Worm (Caenorhabditis elegans) whole organism, mixed stage, embryonic: ENCODE measurements around the gene F53F1.6.

Experiments used
- M03D4.4 ChIP-seq: sonication (generic microtip); optimal IDR thresholded peaks from 2 replicates; lab custom pipeline; 2017; ENCODE audit warnings: mild to moderate bottlenecking, missing genetic modification characterization, missing compliant biosample characterization
- blmp-1 ChIP-seq: fragments of 150-350 bp; optimal IDR thresholded peaks from 2 replicates; lab custom pipeline; 2014; ENCODE audit warnings: missing biosample characterization, missing genetic modification characterization
- ceh-39 ChIP-seq: fragments of 150-350 bp; optimal IDR thresholded peaks from 2 replicates; lab custom pipeline; 2014; ENCODE audit warnings: missing biosample characterization, missing genetic modification characterization
- ceh-43 ChIP-seq: fragments of 200-800 bp; sonication (Bioruptor generic); optimal IDR thresholded peaks from 2 replicates; lab custom pipeline; 2018; ENCODE audit warnings: mild to moderate bottlenecking, missing genetic modification characterization, moderate library complexity, missing compliant biosample characterization
- ceh-83 ChIP-seq: fragments of 200-800 bp; sonication (Bioruptor generic); optimal IDR thresholded peaks from 2 replicates; lab custom pipeline; 2018; ENCODE audit warnings: mild to moderate bottlenecking, missing genetic modification characterization, missing compliant biosample characterization
- ces-1 ChIP-seq: fragments of 150-350 bp; optimal IDR thresholded peaks from 2 replicates; lab custom pipeline; 2014; ENCODE audit warnings: missing biosample characterization, missing genetic modification reagents, missing genetic modification characterization
- drap-1 ChIP-seq: fragments of 200-800 bp; sonication (Bioruptor generic); optimal IDR thresholded peaks from 3 replicates; lab custom pipeline; 2018; ENCODE audit warnings: mild to moderate bottlenecking, missing genetic modification characterization, missing compliant biosample characterization
- elt-1 ChIP-seq: sonication (generic microtip); optimal IDR thresholded peaks from 2 replicates; lab custom pipeline; 2017; ENCODE audit warnings: missing genetic modification characterization, mild to moderate bottlenecking, missing compliant biosample characterization, antibody characterized with exemption, moderate library complexity, borderline replicate concordance; ENCODE audit not compliant: insufficient read depth
- elt-3 ChIP-seq: fragments of 150-350 bp; optimal IDR thresholded peaks from 2 replicates; lab custom pipeline; 2014; ENCODE audit warnings: missing biosample characterization, missing genetic modification characterization
- flh-1 ChIP-seq: fragments of 200-800 bp; sonication (Bioruptor generic); optimal IDR thresholded peaks from 2 replicates; lab custom pipeline; 2018; ENCODE audit warnings: mild to moderate bottlenecking, missing genetic modification characterization, moderate library complexity, missing compliant biosample characterization
- hlh-1 ChIP-seq: fragments of 150-350 bp; optimal IDR thresholded peaks from 2 replicates; lab custom pipeline; 2014; ENCODE audit warnings: missing biosample characterization, missing genetic modification reagents, missing genetic modification characterization
- lin-13 ChIP-seq: fragments of 150-350 bp; optimal IDR thresholded peaks from 2 replicates; lab custom pipeline; 2014; ENCODE audit warnings: missing biosample characterization, missing genetic modification characterization
- lin-32 ChIP-seq: fragments of 200-800 bp; sonication (Bioruptor generic); optimal IDR thresholded peaks from 2 replicates; lab custom pipeline; 2018; ENCODE audit warnings: mild to moderate bottlenecking, missing genetic modification characterization, missing compliant biosample characterization
- lsy-2 ChIP-seq: fragments of 150-350 bp; optimal IDR thresholded peaks from 2 replicates; lab custom pipeline; 2014; ENCODE audit warnings: missing biosample characterization, missing genetic modification characterization
- mab-5 ChIP-seq: fragments of 150-350 bp; optimal IDR thresholded peaks from 2 replicates; lab custom pipeline; 2014; ENCODE audit warnings: missing biosample characterization, missing genetic modification characterization
- mep-1 ChIP-seq: fragments of 150-350 bp; optimal IDR thresholded peaks from 2 replicates; lab custom pipeline; 2017; ENCODE audit warnings: missing biosample characterization, missing genetic modification reagents, missing genetic modification characterization, inconsistent platforms
- mls-2 ChIP-seq: sonication (generic microtip); optimal IDR thresholded peaks from 2 replicates; lab custom pipeline; 2016; ENCODE audit warnings: mild to moderate bottlenecking, missing genetic modification characterization, moderate library complexity, missing compliant biosample characterization
- nhr-28 ChIP-seq: fragments of 150-350 bp; optimal IDR thresholded peaks from 2 replicates; lab custom pipeline; 2014; ENCODE audit warnings: missing biosample characterization, missing genetic modification characterization
- pha-4 ChIP-seq: fragments of 150-350 bp; optimal IDR thresholded peaks from 2 replicates; lab custom pipeline; 2018; ENCODE audit warnings: missing biosample characterization, missing genetic modification reagents, missing genetic modification characterization
- sem-2 ChIP-seq: fragments of 200-800 bp; sonication (Bioruptor generic); optimal IDR thresholded peaks from 2 replicates; lab custom pipeline; 2018; ENCODE audit warnings: mild to moderate bottlenecking, missing genetic modification characterization, missing compliant biosample characterization
- sptf-1 ChIP-seq: sonication (generic microtip); optimal IDR thresholded peaks from 2 replicates; lab custom pipeline; 2017; ENCODE audit warnings: mild to moderate bottlenecking, missing genetic modification characterization, moderate library complexity, missing compliant biosample characterization
- tbx-8 ChIP-seq: fragments of 200-800 bp; sonication (Bioruptor generic); optimal IDR thresholded peaks from 2 replicates; lab custom pipeline; 2018; ENCODE audit warnings: mild to moderate bottlenecking, missing genetic modification characterization, moderate library complexity, missing compliant biosample characterization
- unc-120 ChIP-seq: sonication (generic microtip); optimal IDR thresholded peaks from 2 replicates; lab custom pipeline; 2017; ENCODE audit warnings: missing genetic modification characterization, missing compliant biosample characterization; ENCODE audit not compliant: poor library complexity, severe bottlenecking
- unc-39 ChIP-seq: fragments of 150-350 bp; optimal IDR thresholded peaks from 2 replicates; lab custom pipeline; 2014; ENCODE audit warnings: missing biosample characterization, missing genetic modification characterization
- unc-62 ChIP-seq: fragments of 150-350 bp; optimal IDR thresholded peaks from 2 replicates; lab custom pipeline; 2014; ENCODE audit warnings: missing biosample characterization, missing genetic modification reagents, missing genetic modification characterization
- zip-8 ChIP-seq: fragments of 150-350 bp; optimal IDR thresholded peaks from 2 replicates; lab custom pipeline; 2014; ENCODE audit warnings: missing biosample characterization, missing genetic modification characterization

F53F1.6 gene

DNA sequence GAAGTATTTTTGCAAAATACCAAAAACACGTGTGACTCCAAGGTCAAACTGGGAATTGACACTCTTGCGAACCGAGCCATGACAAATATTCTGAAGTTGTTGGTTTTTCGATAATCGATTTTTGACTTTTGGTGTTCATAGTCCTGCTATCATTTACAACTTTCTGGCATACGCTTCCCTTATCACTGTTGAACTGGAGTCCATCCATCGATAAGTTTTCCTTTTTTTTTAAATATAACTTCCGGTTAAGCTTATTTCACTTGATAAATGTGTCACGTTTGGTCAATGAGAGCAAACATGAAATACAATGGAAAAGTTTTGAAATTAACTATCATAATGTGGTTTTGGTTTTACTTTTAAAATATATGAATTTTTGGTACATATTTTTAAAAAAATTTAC, 4.3 kb upstream of the F53F1.6 start:
- TF ChIP-seq unc-39 (tag; lab: Kevin White, UChicago) (no peak), zip-8 (tag; lab: Kevin White, UChicago) (no peak), tbx-8 (GFP tag; lab: Kevin White, UChicago) (no peak), drap-1 (GFP tag; lab: Kevin White, UChicago) (no peak), flh-1 (GFP tag; lab: Kevin White, UChicago) (no peak), M03D4.4 (tag; lab: Kevin White, UChicago) (no peak)

DNA sequence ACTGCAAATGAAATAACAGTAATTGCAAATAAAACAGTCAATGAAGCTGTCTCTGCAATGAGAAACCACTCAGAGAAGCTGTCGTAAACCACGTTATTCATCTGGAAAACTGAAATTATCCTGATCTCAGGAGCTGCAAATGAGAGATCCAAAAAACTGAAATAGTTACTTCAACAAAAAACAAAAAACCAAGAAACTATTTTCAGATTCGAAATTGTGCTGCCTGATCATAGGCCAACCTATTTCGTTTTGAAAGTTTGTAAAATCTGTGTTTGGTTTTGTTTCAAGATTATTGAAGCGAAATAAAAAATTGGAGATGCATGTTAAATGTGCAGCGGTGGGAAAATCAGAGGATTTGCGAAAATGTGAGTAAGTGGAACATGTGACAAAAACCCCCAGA, 3.2 kb upstream of the F53F1.6 start, which contains the start of gene srv-8:
TSS of gene srv-8 (minus strand) at position 101 of the 400 bp plus-strand sequence.
- TF ChIP-seq mep-1 (tag; lab: Kevin White, UChicago) (no peak), pha-4 (tag; lab: Kevin White, UChicago) (no peak)
- TF ChIP-seq, all 35 proteins: peak for 0

DNA sequence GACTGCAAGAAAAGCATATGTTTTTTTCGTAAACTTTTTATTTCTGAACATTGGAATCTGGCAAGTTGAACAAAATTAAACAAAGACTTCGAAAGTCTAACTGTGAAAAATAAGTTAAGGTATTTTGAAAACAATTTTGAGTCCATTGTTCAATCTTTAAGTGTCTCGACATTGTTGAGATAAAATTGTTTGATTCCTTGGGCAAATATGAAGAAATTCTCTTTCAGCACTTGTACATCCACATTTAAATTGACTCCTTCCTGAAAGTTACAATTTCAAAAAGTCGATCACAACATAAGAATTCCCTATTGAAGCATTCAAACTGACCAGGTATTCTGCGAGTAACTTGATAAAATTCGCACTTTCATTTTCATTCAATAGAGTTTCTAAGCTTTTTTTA, 1.3 kb downstream of the F53F1.6 start:
- no peak for TF ChIP-seq ces-1 (GFP tag; lab: Kevin White, UChicago)
- TF ChIP-seq lin-32 (GFP tag; lab: Kevin White, UChicago), result no peak
- no peak for TF ChIP-seq sem-2 (GFP tag; lab: Kevin White, UChicago)
- TF ChIP-seq unc-62 (GFP tag; lab: Kevin White, UChicago), result no peak
- TF ChIP-seq unc-39 (tag; lab: Kevin White, UChicago), result no peak
- TF ChIP-seq drap-1 (GFP tag; lab: Kevin White, UChicago), result no peak
- TF ChIP-seq nhr-28 (tag; lab: Kevin White, UChicago), result no peak
- no peak for TF ChIP-seq ceh-83 (GFP tag; lab: Kevin White, UChicago)
- no peak for TF ChIP-seq sptf-1
- TF ChIP-seq mab-5 (tag; lab: Kevin White, UChicago), result no peak
- no peak for TF ChIP-seq mep-1 (tag; lab: Kevin White, UChicago)
- TF ChIP-seq zip-8 (tag; lab: Kevin White, UChicago), result no peak

DNA sequence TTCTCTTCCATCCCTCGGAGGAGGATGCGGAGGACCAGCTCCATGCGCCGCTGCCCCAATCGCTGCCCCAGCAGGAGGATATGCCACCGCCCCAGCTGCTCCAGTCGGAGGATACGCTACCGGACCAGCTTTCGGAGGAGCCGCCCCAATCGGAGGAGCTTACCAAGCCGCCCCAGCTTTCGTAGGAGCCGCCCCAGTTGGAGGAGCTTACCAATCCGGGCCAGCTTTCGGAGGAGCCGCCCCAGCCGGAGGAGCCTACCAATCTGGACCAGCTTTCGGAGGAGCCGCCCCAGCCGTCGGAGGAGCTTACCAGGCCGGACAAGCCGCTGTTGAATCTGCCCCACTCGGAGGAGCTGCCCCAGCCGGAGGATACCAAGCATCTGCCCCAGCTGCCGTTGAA, 2.0 kb downstream of the F53F1.6 start:
- TF ChIP-seq hlh-1 (tag; lab: Kevin White, UChicago) (no peak), ceh-83 (GFP tag; lab: Kevin White, UChicago) (peak; percentile 31), lin-32 (GFP tag; lab: Kevin White, UChicago) (no peak), mab-5 (tag; lab: Kevin White, UChicago) (no peak), ceh-43 (GFP tag; lab: Kevin White, UChicago) (peak; percentile 6), blmp-1 (tag; lab: Kevin White, UChicago) (no peak), lin-13 (tag; lab: Kevin White, UChicago) (no peak)

DNA sequence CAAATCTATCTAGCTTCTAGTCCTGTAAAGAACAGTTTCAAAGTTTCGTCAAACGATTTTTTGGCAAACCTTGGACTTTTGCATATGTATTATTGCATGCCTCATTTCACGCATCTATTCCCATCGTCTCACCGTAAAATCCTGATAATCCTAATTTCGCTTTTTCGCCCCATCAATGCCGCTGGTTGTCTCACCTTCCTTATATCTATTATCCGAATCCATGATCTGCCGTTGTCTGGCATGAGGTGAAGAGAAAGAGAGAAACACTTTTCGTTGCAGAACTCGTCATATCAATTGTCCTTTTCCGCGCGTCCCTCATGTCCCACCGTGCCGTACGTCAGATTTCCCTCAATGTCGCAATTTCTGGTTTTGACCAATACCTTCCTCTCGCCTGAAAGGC, 2.8 kb downstream of the F53F1.6 start, which contains the start of gene cut-2:
TSS of gene cut-2 (plus strand) at position 365 of the 400 bp plus-strand sequence.
- TF ChIP-seq blmp-1 (tag; lab: Kevin White, UChicago) (peak; percentile 41), elt-1 (tag; lab: Kevin White, UChicago) (peak; percentile 71), sem-2 (GFP tag; lab: Kevin White, UChicago) (no peak), ceh-39 (tag; lab: Kevin White, UChicago) (no peak)

DNA sequence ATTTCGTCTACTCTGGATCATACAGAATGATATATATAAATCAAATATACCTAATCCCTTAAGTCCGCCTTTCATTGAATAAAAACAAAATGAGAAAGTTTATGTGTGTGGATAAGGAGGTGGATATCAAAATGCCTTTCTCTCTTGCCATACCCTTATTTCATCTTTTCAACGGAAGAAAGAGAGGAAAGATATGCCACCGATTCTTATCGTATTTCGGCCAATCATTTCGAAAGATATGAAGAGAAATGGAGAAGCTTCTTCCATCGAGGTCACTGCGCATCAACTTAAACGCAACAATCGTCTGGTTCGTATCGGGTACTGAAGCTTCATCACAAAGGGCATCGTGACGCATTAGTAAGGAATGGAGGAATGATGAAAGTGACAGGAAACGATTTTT, 4.1 kb downstream of the F53F1.6 start:
- peak; percentile 57 for TF ChIP-seq blmp-1 (tag; lab: Kevin White, UChicago)
- peak; percentile 46 for TF ChIP-seq elt-3 (tag; lab: Kevin White, UChicago)
- TF ChIP-seq elt-1 (tag; lab: Kevin White, UChicago), result peak; percentile 82
- no peak for TF ChIP-seq pha-4 (tag; lab: Kevin White, UChicago)
- TF ChIP-seq mab-5 (tag; lab: Kevin White, UChicago), result no peak

DNA sequence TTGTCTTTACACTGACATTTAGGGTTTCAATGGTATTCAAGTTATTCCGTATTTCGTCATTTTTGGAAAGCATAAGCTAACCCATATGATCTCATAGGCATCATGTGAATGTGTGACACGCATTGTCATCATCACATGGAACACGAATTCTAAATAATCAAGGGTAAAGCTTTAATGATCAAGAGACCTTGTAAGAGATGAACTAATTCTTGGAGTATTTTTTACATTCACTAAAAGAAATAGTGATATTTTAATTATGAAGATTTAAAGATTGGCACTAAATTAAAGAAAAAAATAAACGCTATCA, 5.5 kb downstream of the F53F1.6 start:
- TF ChIP-seq blmp-1 (tag; lab: Kevin White, UChicago), result no peak
- TF ChIP-seq nhr-28 (tag; lab: Kevin White, UChicago), result no peak
- no peak for TF ChIP-seq sptf-1
- no peak for TF ChIP-seq mab-5 (tag; lab: Kevin White, UChicago)
- no peak for TF ChIP-seq elt-3 (tag; lab: Kevin White, UChicago)
- TF ChIP-seq pha-4 (tag; lab: Kevin White, UChicago), result no peak
- TF ChIP-seq unc-120 (tag; lab: Kevin White, UChicago), result no peak
- TF ChIP-seq ceh-39 (tag; lab: Kevin White, UChicago), result no peak
- no peak for TF ChIP-seq ceh-43 (GFP tag; lab: Kevin White, UChicago)
- TF ChIP-seq mep-1 (tag; lab: Kevin White, UChicago), result no peak
- no peak for TF ChIP-seq zip-8 (tag; lab: Kevin White, UChicago)
- no peak for TF ChIP-seq lin-32 (GFP tag; lab: Kevin White, UChicago)
- TF ChIP-seq lsy-2, result no peak
- TF ChIP-seq mls-2, result no peak
